Fruit fly (Drosophila melanogaster) whole organism, prepupa: ENCODE data around the gene mldr.
A peak's percentile ranks its signal among the peaks of the same experiment; 100 is the strongest.

Source experiments
- Blimp-1 ChIP-seq: fragments of 200-800 bp; sonication (Bioruptor generic); optimal IDR thresholded peaks from 3 replicates; lab custom pipeline; 2017; ENCODE audit warnings: missing biosample characterization, missing genetic modification characterization, mild to moderate bottlenecking, moderate library complexity, missing genetic modification reagents
- CG11294 ChIP-seq: fragments of 200-800 bp; sonication (Bioruptor generic); IDR thresholded peaks from 2 replicates; pipeline ENCODE4 v1.3.6; 2022; ENCODE audit warnings: missing biosample characterization, missing genetic modification characterization
- CG11762 ChIP-seq: fragments of 200-800 bp; sonication (Bioruptor generic); optimal IDR thresholded peaks from 3 replicates; lab custom pipeline; 2016; ENCODE audit warnings: missing biosample characterization, missing genetic modification characterization; ENCODE audit not compliant: insufficient read depth
- CG11902 ChIP-seq: fragments of 200-800 bp; sonication (Bioruptor generic); optimal IDR thresholded peaks from 3 replicates; lab custom pipeline; 2016; ENCODE audit warnings: missing biosample characterization, missing genetic modification characterization
- CG3032 ChIP-seq: fragments of 200-800 bp; optimal IDR thresholded peaks from 2 replicates; lab custom pipeline; 2019; ENCODE audit warnings: missing biosample characterization, mild to moderate bottlenecking, missing genetic modification characterization, moderate library complexity
- CG31627 ChIP-seq: fragments of 200-800 bp; sonication (Bioruptor generic); optimal IDR thresholded peaks from 3 replicates; lab custom pipeline; 2016; ENCODE audit warnings: missing biosample characterization, missing genetic modification characterization
- CG32006 ChIP-seq: fragments of 200-800 bp; sonication (Bioruptor generic); optimal IDR thresholded peaks from 3 replicates; lab custom pipeline; 2017; ENCODE audit warnings: missing biosample characterization, mild to moderate bottlenecking, missing genetic modification characterization
- CG3919 ChIP-seq: fragments of 200-800 bp; sonication (Bioruptor generic); optimal IDR thresholded peaks from 3 replicates; lab custom pipeline; 2016; ENCODE audit warnings: missing biosample characterization, missing genetic modification characterization
- CG4318 ChIP-seq: fragments of 200-800 bp; sonication (Bioruptor generic); optimal IDR thresholded peaks from 3 replicates; lab custom pipeline; 2017; ENCODE audit warnings: missing biosample characterization, mild to moderate bottlenecking, missing genetic modification characterization
- CG6276 ChIP-seq: fragments of 200-800 bp; sonication (Bioruptor generic); optimal IDR thresholded peaks from 2 replicates; lab custom pipeline; 2017; ENCODE audit warnings: missing biosample characterization, mild to moderate bottlenecking, missing genetic modification characterization
- CG6808 ChIP-seq: fragments of 200-800 bp; sonication (Bioruptor generic); optimal IDR thresholded peaks from 3 replicates; lab custom pipeline; 2017; ENCODE audit warnings: missing biosample characterization, missing genetic modification characterization, mild to moderate bottlenecking, moderate library complexity, missing genetic modification reagents
- CG6854 ChIP-seq: fragments of 200-800 bp; sonication (Bioruptor generic); optimal IDR thresholded peaks from 2 replicates; lab custom pipeline; 2017; ENCODE audit warnings: missing biosample characterization, mild to moderate bottlenecking, missing genetic modification characterization
- CG7368 ChIP-seq: fragments of 200-800 bp; sonication (Bioruptor generic); optimal IDR thresholded peaks from 3 replicates; lab custom pipeline; 2016; ENCODE audit warnings: missing biosample characterization, missing genetic modification characterization
- CG8119 ChIP-seq: fragments of 200-800 bp; sonication (Bioruptor generic); IDR thresholded peaks from 3 replicates; pipeline ENCODE4 v1.3.6; 2022; ENCODE audit warnings: missing biosample characterization, missing genetic modification characterization
- CG8632 ChIP-seq: fragments of 200-800 bp; sonication (Bioruptor generic); optimal IDR thresholded peaks from 3 replicates; lab custom pipeline; 2016; ENCODE audit warnings: missing biosample characterization, missing genetic modification characterization
- Eip75B ChIP-seq: fragments of 200-800 bp; sonication (Bioruptor generic); optimal IDR thresholded peaks from 3 replicates; lab custom pipeline; 2016; ENCODE audit warnings: missing biosample characterization, missing genetic modification characterization
- Eip78C ChIP-seq: fragments of 200-800 bp; sonication (Bioruptor generic); peaks from one replicate; lab custom pipeline; 2016; ENCODE audit warnings: missing biosample characterization, missing genetic modification characterization
- Ets96B ChIP-seq: fragments of 200-800 bp; optimal IDR thresholded peaks from 2 replicates; lab custom pipeline; 2019; ENCODE audit warnings: missing biosample characterization, mild to moderate bottlenecking, missing genetic modification characterization, moderate library complexity
- Gug ChIP-seq: fragments of 200-800 bp; sonication (Bioruptor generic); IDR thresholded peaks from 2 replicates; pipeline ENCODE4 v1.3.6; 2022; ENCODE audit warnings: missing biosample characterization, missing genetic modification characterization
- Hr38 ChIP-seq: sonication (Bioruptor generic); optimal IDR thresholded peaks from 2 replicates; lab custom pipeline; 2016; ENCODE audit warnings: missing biosample characterization, missing genetic modification characterization
- Hr39 ChIP-seq: fragments of 200-800 bp; sonication (Bioruptor generic); optimal IDR thresholded peaks from 2 replicates; lab custom pipeline; 2016; ENCODE audit warnings: missing biosample characterization, missing genetic modification characterization
- Lpt ChIP-seq: fragments of 200-800 bp; sonication (Bioruptor generic); optimal IDR thresholded peaks from 3 replicates; lab custom pipeline; 2016; ENCODE audit warnings: missing biosample characterization, missing genetic modification characterization
- Met ChIP-seq: fragments of 200-800 bp; sonication (Bioruptor generic); optimal IDR thresholded peaks from 3 replicates; lab custom pipeline; 2016; ENCODE audit warnings: missing biosample characterization, missing genetic modification characterization
- OdsH ChIP-seq: fragments of 200-800 bp; sonication (Bioruptor generic); optimal IDR thresholded peaks from 3 replicates; lab custom pipeline; 2016; ENCODE audit warnings: missing biosample characterization, missing genetic modification characterization
- Smox ChIP-seq: fragments of 200-800 bp; sonication (Bioruptor generic); optimal IDR thresholded peaks from 3 replicates; lab custom pipeline; 2016; ENCODE audit warnings: missing biosample characterization, missing genetic modification characterization
- Sox102F ChIP-seq: fragments of 200-800 bp; sonication (Bioruptor generic); optimal IDR thresholded peaks from 2 replicates; lab custom pipeline; 2016; ENCODE audit warnings: missing biosample characterization, mild to moderate bottlenecking, missing genetic modification characterization
- Sox15 ChIP-seq: fragments of 200-800 bp; sonication (Bioruptor generic); optimal IDR thresholded peaks from 3 replicates; lab custom pipeline; 2016; ENCODE audit warnings: missing biosample characterization, missing genetic modification characterization
- achi ChIP-seq: fragments of 200-800 bp; sonication (Bioruptor generic); optimal IDR thresholded peaks from 3 replicates; lab custom pipeline; 2016; ENCODE audit warnings: missing biosample characterization, missing genetic modification characterization
- acj6 ChIP-seq: fragments of 200-800 bp; sonication (Bioruptor generic); optimal IDR thresholded peaks from 3 replicates; lab custom pipeline; 2016; ENCODE audit warnings: missing biosample characterization, missing genetic modification characterization
- cyc ChIP-seq: fragments of 200-800 bp; sonication (Bioruptor generic); optimal IDR thresholded peaks from 3 replicates; lab custom pipeline; 2016; ENCODE audit warnings: missing biosample characterization, missing genetic modification characterization
- dac ChIP-seq: fragments of 200-800 bp; sonication (Bioruptor generic); optimal IDR thresholded peaks from 2 replicates; lab custom pipeline; 2017; ENCODE audit warnings: missing biosample characterization, mild to moderate bottlenecking, missing genetic modification characterization
- dsx ChIP-seq: fragments of 200-800 bp; optimal IDR thresholded peaks from 3 replicates; lab custom pipeline; 2019; ENCODE audit warnings: missing biosample characterization, mild to moderate bottlenecking, missing genetic modification characterization, moderate library complexity; ENCODE audit not compliant: poor library complexity, severe bottlenecking
- esn ChIP-seq: fragments of 200-800 bp; sonication (Bioruptor generic); optimal IDR thresholded peaks from 2 replicates; lab custom pipeline; 2016; ENCODE audit warnings: missing biosample characterization, mild to moderate bottlenecking, missing genetic modification characterization, moderate library complexity
- fd85E ChIP-seq: fragments of 200-800 bp; sonication (Bioruptor generic); optimal IDR thresholded peaks from 3 replicates; lab custom pipeline; 2016; ENCODE audit warnings: missing biosample characterization, missing genetic modification characterization
- net ChIP-seq: fragments of 200-800 bp; sonication (Bioruptor generic); optimal IDR thresholded peaks from 3 replicates; lab custom pipeline; 2016; ENCODE audit warnings: missing biosample characterization, missing genetic modification characterization
- pdm3 ChIP-seq: fragments of 200-800 bp; sonication (Bioruptor generic); optimal IDR thresholded peaks from 3 replicates; lab custom pipeline; 2016; ENCODE audit warnings: missing biosample characterization, missing genetic modification characterization
- ss ChIP-seq, 2 experiments: fragments of 200-800 bp; sonication (Bioruptor generic); optimal IDR thresholded peaks; 2 replicates in 1 of 2; 3 replicates in 1 of 2; lab custom pipeline; 2017 to 2018; ENCODE audit warnings: mild to moderate bottlenecking in 2 of 2, missing biosample characterization in 2 of 2, missing genetic modification characterization in 2 of 2, moderate library complexity in 1 of 2
- svp ChIP-seq: fragments of 200-800 bp; sonication (Bioruptor generic); peaks from one replicate; lab custom pipeline; 2016; ENCODE audit warnings: missing biosample characterization, missing genetic modification characterization
- topi ChIP-seq: fragments of 200-800 bp; sonication (Bioruptor generic); optimal IDR thresholded peaks from 3 replicates; lab custom pipeline; 2016; ENCODE audit warnings: missing biosample characterization, missing genetic modification characterization
- vri ChIP-seq: fragments of 200-800 bp; sonication (Bioruptor generic); optimal IDR thresholded peaks from 3 replicates; lab custom pipeline; 2016; ENCODE audit warnings: missing biosample characterization, mild to moderate bottlenecking, missing genetic modification characterization

Gene mldr

dm6 chrX:6332988-6333719, 42.1 kb downstream of the mldr start (continued):
- no peak for TF ChIP-seq Sox15 (GFP tag; lab: Kevin White, UChicago)
- peak; percentile 20 to 38 for TF ChIP-seq ss (GFP tag; optimal IDR thresholded peaks at IDR 0.05; lab: Kevin White, UChicago)
- peak; percentile 41 for TF ChIP-seq OdsH (GFP tag; lab: Kevin White, UChicago)
- no peak for TF ChIP-seq Blimp-1 (GFP tag; lab: Kevin White, UChicago)
- TF ChIP-seq CG8119, result 0 out of 3 replicates have a peak, but pooled peaks have one; percentile 17
- TF ChIP-seq Met, result peak; percentile 10
- TF ChIP-seq topi, result peak; percentile 21
- TF ChIP-seq esn (GFP tag; lab: Kevin White, UChicago), result peak; percentile 23
- TF ChIP-seq CG11902 (GFP tag; lab: Kevin White, UChicago), result no peak
- peak; percentile 62 for TF ChIP-seq Eip78C (GFP tag; lab: Kevin White, UChicago)
- no peak for TF ChIP-seq CG31627 (GFP tag; lab: Kevin White, UChicago)
- TF ChIP-seq Gug (GFP tag; lab: Robert Waterston, UW), result no peak
- TF ChIP-seq Lpt (GFP tag; lab: Kevin White, UChicago), result peak; percentile 41
- peak; percentile 29 for TF ChIP-seq Smox (GFP tag; lab: Kevin White, UChicago)
- no peak for TF ChIP-seq Hr38
- peak; percentile 40 for TF ChIP-seq Eip75B (GFP tag; lab: Kevin White, UChicago)
- peak; percentile 20 for TF ChIP-seq CG6276
- no peak for TF ChIP-seq CG7368 (GFP tag; lab: Kevin White, UChicago)
- peak; percentile 48 for TF ChIP-seq pdm3 (GFP tag; lab: Kevin White, UChicago)
- TF ChIP-seq dac (GFP tag; lab: Kevin White, UChicago), result peak; percentile 34
- TF ChIP-seq dsx (GFP tag; lab: Kevin White, UChicago), result no peak
- TF ChIP-seq CG8632, result no peak
- TF ChIP-seq, all 60 proteins: peak for 39

dm6 chrX:6334945-6335344, 43.8 kb downstream of the mldr start:
- TF ChIP-seq dac (GFP tag; lab: Kevin White, UChicago) (no peak), CG3032 (no peak), CG6276 (no peak), CG32006 (GFP tag; lab: Kevin White, UChicago) (no peak), Sox102F (GFP tag; lab: Kevin White, UChicago) (no peak), CG6808 (GFP tag; lab: Kevin White, UChicago) (no peak), dsx (GFP tag; lab: Kevin White, UChicago) (no peak), Sox15 (GFP tag; lab: Kevin White, UChicago) (no peak), cyc (GFP tag; lab: Kevin White, UChicago) (no peak), CG6854 (GFP tag; lab: Kevin White, UChicago) (no peak), OdsH (GFP tag; lab: Kevin White, UChicago) (no peak)

dm6 chrX:6337702-6338101, 46.6 kb downstream of the mldr start, which contains the start of gene CG3842:
Gene CG3842 (plus strand): TSS chrX:6337762.
- peak; percentile 16 for TF ChIP-seq vri (GFP tag; lab: Kevin White, UChicago)
- no peak for TF ChIP-seq Ets96B (tag; lab: Kevin White, UChicago)
- peak; percentile 75 for TF ChIP-seq svp (GFP tag; lab: Kevin White, UChicago)

- TF ChIP-seq CG11294, result peak; percentile 56
- TF ChIP-seq OdsH (GFP tag; lab: Kevin White, UChicago), result peak; percentile 54
- TF ChIP-seq Smox (GFP tag; lab: Kevin White, UChicago), result peak; percentile 57
- peak; percentile 55 for TF ChIP-seq acj6
- no peak for TF ChIP-seq CG6854 (GFP tag; lab: Kevin White, UChicago)
- TF ChIP-seq Sox102F (GFP tag; lab: Kevin White, UChicago), result peak; percentile 47
- peak; percentile 50 for TF ChIP-seq Ets96B (tag; lab: Kevin White, UChicago)
- no peak for TF ChIP-seq CG11762 (GFP tag; lab: Kevin White, UChicago)
- peak; percentile 82 for TF ChIP-seq Eip78C (GFP tag; lab: Kevin White, UChicago)
- peak; percentile 48 for TF ChIP-seq achi (GFP tag; lab: Kevin White, UChicago)
- TF ChIP-seq Hr39 (GFP tag; lab: Kevin White, UChicago), result peak; percentile 63
- no peak for TF ChIP-seq fd85E (GFP tag; lab: Kevin White, UChicago)
- peak; percentile 47 for TF ChIP-seq CG3919 (GFP tag; lab: Kevin White, UChicago)
- no peak for TF ChIP-seq Hr38
- peak; percentile 58 for TF ChIP-seq net (GFP tag; lab: Kevin White, UChicago)
- peak; percentile 36 for TF ChIP-seq CG4318 (GFP tag; lab: Kevin White, UChicago)
- peak; percentile 27 for TF ChIP-seq dsx (GFP tag; lab: Kevin White, UChicago)
- TF ChIP-seq CG8119, result peak; percentile 47; the same call in 2 of the 3 replicates
- peak; percentile 79 for TF ChIP-seq CG32006 (GFP tag; lab: Kevin White, UChicago)
- TF ChIP-seq cyc (GFP tag; lab: Kevin White, UChicago), result peak; percentile 48
These were observed 47.9 kb downstream of the mldr start for dm6 chrX:6338738-6339614.
